Worm (Caenorhabditis elegans): ENCODE measurements around the gene srbc-82.

ce11 chrV:16253687-16254086, 46.7 kb upstream of the srbc-82 start, which contains the start of gene gcy-20:
- TF ChIP-seq ztf-23 (GFP tag; IDR thresholded peaks at IDR 0.05) (no peak), cog-1 (tag; optimal IDR thresholded peaks at IDR 0.05) (no peak), ztf-29 (GFP tag; IDR thresholded peaks at IDR 0.05) (no peak), klf-2 (GFP tag; conservative IDR thresholded peaks at IDR 0.05) (no peak), T22C8.4 (GFP tag; IDR thresholded peaks at IDR 0.05) (no peak), med-1 (GFP tag; optimal IDR thresholded peaks at IDR 0.05; ENCODE audit: insufficient read depth) (no peak)
